Fruit fly (Drosophila melanogaster) whole organism, wandering third instar larva: ENCODE measurements around the gene CRMP.
A peak's percentile ranks its signal among the peaks of the same experiment; 100 is the strongest.

ENCODE experiments used
- Hr78 ChIP-seq: fragments of >200 bp; optimal IDR thresholded peaks from 2 replicates; lab custom pipeline; 2017; ENCODE audit warnings: missing biosample characterization, missing genetic modification characterization
- Myc ChIP-seq: fragments of >200 bp; optimal IDR thresholded peaks from 2 replicates; lab custom pipeline; 2017
- br ChIP-seq: fragments of 200-800 bp; sonication (Bioruptor generic); optimal IDR thresholded peaks from 2 replicates; lab custom pipeline; 2016; ENCODE audit warnings: missing biosample characterization, missing genetic modification characterization
- fru ChIP-seq: fragments of 200-800 bp; sonication (Bioruptor generic); optimal IDR thresholded peaks from 3 replicates; lab custom pipeline; 2016; ENCODE audit warnings: missing biosample characterization, mild to moderate bottlenecking, missing genetic modification characterization
- psq ChIP-seq: fragments of 200-800 bp; sonication (Bioruptor generic); optimal IDR thresholded peaks from 3 replicates; lab custom pipeline; 2017; ENCODE audit warnings: missing biosample characterization, mild to moderate bottlenecking, missing genetic modification characterization, moderate library complexity
- woc ChIP-seq: sonication (Bioruptor generic); optimal IDR thresholded peaks from 2 replicates; lab custom pipeline; 2016; ENCODE audit warnings: missing biosample characterization, mild to moderate bottlenecking, missing genetic modification characterization

dm6 chr3R:5611167-5611566 is 40.3 kb downstream of the CRMP start:
- no peak for TF ChIP-seq br (GFP tag; lab: Kevin White, UChicago)
- TF ChIP-seq Myc (lab: Kevin White, UChicago): no peak
- TF ChIP-seq Hr78 (GFP tag; lab: Kevin White, UChicago): no peak
- peak; percentile 98 for TF ChIP-seq psq
- no peak for TF ChIP-seq woc
- TF ChIP-seq fru: peak; percentile 31
